Worm (Caenorhabditis elegans): ENCODE measurements around the gene T14F9.2.

T14F9.2 gene

DNA sequence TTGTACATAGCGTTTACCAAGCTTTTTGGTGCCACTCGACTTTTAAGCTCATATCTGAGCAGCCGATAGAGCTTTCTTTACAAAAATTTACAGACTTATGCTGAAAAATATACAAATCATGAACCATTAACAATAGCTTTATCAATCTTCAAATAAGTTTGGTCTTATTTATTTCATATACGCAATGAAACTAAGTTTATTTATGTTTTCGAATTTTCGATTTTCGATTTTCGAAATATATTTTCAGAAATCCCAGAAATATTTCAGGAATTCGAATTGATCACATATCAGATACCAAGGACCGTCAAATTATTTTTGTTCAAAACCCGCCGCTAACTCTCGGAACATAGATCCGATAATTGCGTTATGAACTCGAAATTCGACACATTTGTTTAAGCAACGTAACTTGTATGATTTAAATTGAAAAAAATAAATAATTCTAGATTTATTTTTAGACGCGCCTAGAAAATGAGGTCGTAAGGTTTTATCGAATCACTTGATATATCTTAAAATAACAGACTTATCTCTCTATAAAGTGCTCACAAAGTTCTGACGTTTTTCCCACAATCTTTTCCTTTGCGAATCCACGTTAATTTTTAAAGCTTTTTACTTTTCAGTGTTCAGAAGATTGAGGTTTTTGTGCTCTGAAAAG is 7.1 kb downstream of the T14F9.2 start:
- TF ChIP-seq fkh-8 (tag; optimal IDR thresholded peaks at IDR 0.05) (no peak), efl-3 (GFP tag; optimal IDR thresholded peaks at IDR 0.05) (no peak), rnt-1 (tag; optimal IDR thresholded peaks at IDR 0.05) (no peak), ces-1 (GFP tag; optimal IDR thresholded peaks at IDR 0.05) (no peak), jun-1 (tag; optimal IDR thresholded peaks at IDR 0.05) (no peak), nhr-47 (tag; optimal IDR thresholded peaks at IDR 0.05) (peak; percentile 16), lsy-2 (tag; optimal IDR thresholded peaks at IDR 0.05) (peak in 1 of 2 experiments; percentile 53), nhr-85 (tag) (peak; percentile 34), nhr-11 (tag; optimal IDR thresholded peaks at IDR 0.05) (no peak), ztf-11 (tag; optimal IDR thresholded peaks at IDR 0.05) (no peak), C16A3.4 (tag; optimal IDR thresholded peaks at IDR 0.05) (no peak), blmp-1 (tag; optimal IDR thresholded peaks at IDR 0.05) (no peak)

DNA sequence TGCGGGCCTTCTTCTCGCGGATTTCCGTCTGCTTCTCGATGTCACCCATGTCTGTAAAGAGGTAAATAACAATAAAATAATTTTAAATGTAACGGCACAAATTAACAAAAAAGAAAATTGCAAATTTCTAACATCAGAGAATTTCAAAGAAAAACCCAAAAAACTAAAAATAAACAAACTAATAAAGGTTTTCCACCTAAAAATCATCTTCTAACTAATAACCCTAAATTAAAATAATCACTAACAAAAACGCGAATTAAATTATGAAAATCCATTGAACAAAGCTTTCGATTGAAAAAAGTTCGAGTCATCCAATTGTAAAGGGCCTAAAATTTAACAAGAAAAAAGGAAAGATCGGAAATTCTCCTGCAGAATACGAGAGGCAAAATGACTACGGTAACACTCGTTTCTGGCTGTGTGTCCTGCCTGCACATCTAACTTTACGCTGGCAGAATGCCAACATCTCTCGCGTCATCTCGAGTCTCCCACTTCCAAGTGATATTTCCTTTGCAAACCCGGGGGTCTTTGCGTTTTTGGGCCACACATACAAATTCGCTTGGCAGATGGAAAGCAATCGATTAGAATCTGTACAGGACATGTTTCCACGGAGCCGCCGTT is 8.6 kb downstream of the T14F9.2 start, which contains the start of gene rpl-11.2:
rpl-11.2 (minus strand) TSS at position 51 of the 618 bp plus-strand sequence.
- TF ChIP-seq fkh-10 (GFP tag; optimal IDR thresholded peaks at IDR 0.05) (peak; percentile 97), Y116A8C.19 (tag; optimal IDR thresholded peaks at IDR 0.05; ENCODE audit: borderline replicate concordance) (no peak), nhr-28 (tag; optimal IDR thresholded peaks at IDR 0.05) (peak; percentile 25), unc-30 (tag; optimal IDR thresholded peaks at IDR 0.05) (no peak), lin-39 (tag; optimal IDR thresholded peaks at IDR 0.05) (peak; percentile 96), alr-1 (tag; optimal IDR thresholded peaks at IDR 0.05; ENCODE audit: borderline replicate concordance) (no peak), pax-3 (tag; optimal IDR thresholded peaks at IDR 0.05) (peak; percentile 89), ceh-82 (tag; optimal IDR thresholded peaks at IDR 0.05) (peak; percentile 96 to 99 (median 98)), pqm-1 (tag; optimal IDR thresholded peaks at IDR 0.05) (peak; percentile 8), zag-1 (tag; optimal IDR thresholded peaks at IDR 0.05) (peak; percentile 94), snpc-4 (tag; optimal IDR thresholded peaks at IDR 0.05) (peak; percentile 79), nhr-85 (tag) (peak; percentile 99), lin-15B (tag; optimal IDR thresholded peaks at IDR 0.05) (peak; percentile 84), efl-1 (optimal IDR thresholded peaks at IDR 0.05) (peak; percentile 90 to 96), efl-1 (GFP tag; optimal IDR thresholded peaks at IDR 0.05 in 1 of 2) (peak; percentile 72 to 98), pag-3 (tag; optimal IDR thresholded peaks at IDR 0.05; ENCODE audit: borderline replicate concordance, insufficient read depth) (peak; percentile 98), fos-1 (tag; optimal IDR thresholded peaks at IDR 0.05) (peak; percentile 97), tbx-2 (tag; optimal IDR thresholded peaks at IDR 0.05) (peak; percentile 98), nhr-84 (tag; optimal IDR thresholded peaks at IDR 0.05) (peak; percentile 20), nhr-76 (tag; optimal IDR thresholded peaks at IDR 0.05) (peak; percentile 70), dsc-1 (tag; optimal IDR thresholded peaks at IDR 0.05) (peak; percentile 97), dpl-1 (GFP tag; optimal IDR thresholded peaks at IDR 0.05) (peak; percentile 82 to 85 (median 84)), swsn-7 (tag; optimal IDR thresholded peaks at IDR 0.05) (peak; percentile 98), ets-5 (GFP tag; IDR thresholded peaks at IDR 0.05) (no peak), lin-13 (GFP tag; optimal IDR thresholded peaks at IDR 0.05) (peak; percentile 98), sptf-1 (tag; optimal IDR thresholded peaks at IDR 0.05) (no peak), hpl-2 (GFP tag; optimal IDR thresholded peaks at IDR 0.05) (peak; percentile 93), fkh-4 (tag; optimal IDR thresholded peaks at IDR 0.05; ENCODE audit: borderline replicate concordance) (peak; percentile 20), ceh-88 (GFP tag; IDR thresholded peaks at IDR 0.05) (peak; percentile 93), lir-3 (tag; optimal IDR thresholded peaks at IDR 0.05; ENCODE audit: poor library complexity) (peak; percentile 87), ama-1 (optimal IDR thresholded peaks at IDR 0.05) (peak; percentile 88), zip-4 (GFP tag; optimal IDR thresholded peaks at IDR 0.05) (peak; percentile 79), nhr-19 (GFP tag; conservative IDR thresholded peaks at IDR 0.05) (peak; percentile 98), ceh-90 (tag; optimal IDR thresholded peaks at IDR 0.05) (no peak), aly-2 (tag; optimal IDR thresholded peaks at IDR 0.05) (peak; percentile 91), ztf-11 (tag; optimal IDR thresholded peaks at IDR 0.05) (peak in 1 of 2 experiments; percentile 92), elt-2 (tag; optimal IDR thresholded peaks at IDR 0.05) (peak; percentile 83), hlh-4 (tag; optimal IDR thresholded peaks at IDR 0.05) (no peak), isw-1 (GFP tag; IDR thresholded peaks at IDR 0.05) (peak; percentile 96), xbp-1 (tag; optimal IDR thresholded peaks at IDR 0.05) (peak; percentile 98)
